Fruit fly (Drosophila melanogaster): ENCODE results near the gene Sec16.
A peak's percentile ranks its signal among the peaks of the same experiment; 100 is the strongest.

Sec16 gene

DNA sequence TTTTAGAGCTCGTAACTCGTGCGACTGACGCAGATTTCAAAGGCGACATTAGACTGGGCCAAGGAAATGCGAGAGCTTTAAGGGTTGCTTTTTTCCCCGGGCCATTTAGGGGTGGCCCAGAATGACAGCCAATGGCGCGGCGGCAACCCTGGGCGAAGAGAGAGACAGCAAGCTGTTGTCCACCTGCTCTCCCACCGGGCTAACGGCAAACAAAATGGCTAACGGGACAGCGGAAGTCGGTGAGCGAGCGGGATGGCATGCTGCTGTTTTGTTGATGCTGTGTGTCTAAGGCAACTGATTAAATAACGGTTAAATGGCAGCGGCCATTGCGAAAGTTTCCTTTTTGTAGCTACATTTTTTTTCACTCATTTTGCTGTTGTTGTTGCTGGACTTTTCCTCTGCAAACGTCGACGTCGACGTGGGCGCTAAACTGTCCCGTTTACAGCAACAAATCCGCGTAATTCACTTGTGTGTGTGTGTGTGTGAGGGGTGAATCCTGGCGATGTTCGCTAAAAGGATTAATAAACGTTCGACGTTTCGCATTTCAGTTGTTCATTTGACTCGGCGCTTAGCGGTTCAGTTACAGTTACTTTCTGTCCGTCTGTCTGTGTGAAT lies 20.0 kb downstream of the Sec16 start, which contains the start of gene CG11085 (continued):
- TF ChIP-seq B-H1 (GFP tag; IDR thresholded peaks at IDR 0.05) (no peak), ranshi (GFP tag; IDR thresholded peaks at IDR 0.05) (no peak), CG4404 (GFP tag; IDR thresholded peaks at IDR 0.05) (no peak), ab (GFP tag; optimal IDR thresholded peaks at IDR 0.05) (no peak), CG14965 (GFP tag; optimal IDR thresholded peaks at IDR 0.05; ENCODE audit: borderline replicate concordance) (no peak), Blimp-1 (GFP tag; optimal IDR thresholded peaks at IDR 0.05) (no peak), CG12071 (GFP tag; optimal IDR thresholded peaks at IDR 0.05) (no peak), CG6765 (GFP tag; optimal IDR thresholded peaks at IDR 0.05) (no peak), Ets97D (GFP tag; optimal IDR thresholded peaks at IDR 0.05) (peak; percentile 50), CG18476 (GFP tag; optimal IDR thresholded peaks at IDR 0.05) (no peak), CG1832 (GFP tag; optimal IDR thresholded peaks at IDR 0.05) (peak; percentile 85), dan (GFP tag; IDR thresholded peaks at IDR 0.05) (no peak), CG7556 (GFP tag; optimal IDR thresholded peaks at IDR 0.05) (no peak), Ets65A (GFP tag) (peak; percentile 83), CHES-1-like (GFP tag; optimal IDR thresholded peaks at IDR 0.05) (no peak), ewg (GFP tag; optimal IDR thresholded peaks at IDR 0.05) (peak; percentile 18), Tbp (GFP tag; optimal IDR thresholded peaks at IDR 0.05) (no peak), CG2678 (tag; optimal IDR thresholded peaks at IDR 0.05) (no peak), CG7271 (tag; optimal IDR thresholded peaks at IDR 0.05) (no peak), corto (GFP tag; optimal IDR thresholded peaks at IDR 0.05) (no peak), Meics (GFP tag; optimal IDR thresholded peaks at IDR 0.05) (no peak), CG31224 (GFP tag; IDR thresholded peaks at IDR 0.05) (no peak), Sox102F (GFP tag; optimal IDR thresholded peaks at IDR 0.05) (no peak), ro (GFP tag; IDR thresholded peaks at IDR 0.05) (no peak), ken (GFP tag; IDR thresholded peaks at IDR 0.05) (no peak), CG30431 (GFP tag; optimal IDR thresholded peaks at IDR 0.05) (no peak), dpn (GFP tag; optimal IDR thresholded peaks at IDR 0.05) (no peak), ara (GFP tag; IDR thresholded peaks at IDR 0.05) (no peak), Nf-YB (GFP tag; optimal IDR thresholded peaks at IDR 0.05) (peak; percentile 96), Fer2 (tag; optimal IDR thresholded peaks at IDR 0.05) (no peak), CG5953 (GFP tag; IDR thresholded peaks at IDR 0.05) (no peak), CG4730 (GFP tag; IDR thresholded peaks at IDR 0.05) (no peak), CG2129 (GFP tag; IDR thresholded peaks at IDR 0.05; ENCODE audit: partially characterized antibody) (no peak), NfI (GFP tag; optimal IDR thresholded peaks at IDR 0.05) (no peak), hbn (GFP tag; IDR thresholded peaks at IDR 0.05; ENCODE audit: partially characterized antibody) (no peak), zen2 (GFP tag; IDR thresholded peaks at IDR 0.05; ENCODE audit: partially characterized antibody) (no peak), pho (GFP tag; optimal IDR thresholded peaks at IDR 0.05) (no peak), CG13624 (GFP tag; optimal IDR thresholded peaks at IDR 0.05) (no peak), Med (GFP tag) (peak; percentile 40), aop (GFP tag; IDR thresholded peaks at IDR 0.05) (no peak), BEAF-32 (GFP tag; optimal IDR thresholded peaks at IDR 0.05) (no peak), gcm2 (GFP tag; optimal IDR thresholded peaks at IDR 0.05) (no peak), CG8388 (GFP tag; optimal IDR thresholded peaks at IDR 0.05) (no peak), Deaf1 (tag; optimal IDR thresholded peaks at IDR 0.05) (no peak), dysf (GFP tag; IDR thresholded peaks at IDR 0.05) (no peak), Hand (GFP tag; optimal IDR thresholded peaks at IDR 0.05) (no peak), CG15269 (tag; optimal IDR thresholded peaks at IDR 0.05) (no peak), exex (tag; optimal IDR thresholded peaks at IDR 0.05) (no peak), Side (GFP tag; optimal IDR thresholded peaks at IDR 0.05) (no peak), Dad (GFP tag; optimal IDR thresholded peaks at IDR 0.05) (no peak), nau (GFP tag; optimal IDR thresholded peaks at IDR 0.05) (no peak)
